Worm (Caenorhabditis elegans): ENCODE measurements around the gene T12B3.2.

The T12B3.2 gene

ce11 chrIV:7402077-7402476, 25.5 kb downstream of the T12B3.2 start:
- TF ChIP-seq egl-27 (tag; optimal IDR thresholded peaks at IDR 0.05), result peak; percentile 65
- peak; percentile 94 for TF ChIP-seq zag-1 (tag; optimal IDR thresholded peaks at IDR 0.05)
- TF ChIP-seq nhr-12 (tag; optimal IDR thresholded peaks at IDR 0.05), result no peak
- no peak for TF ChIP-seq ceh-16 (tag; optimal IDR thresholded peaks at IDR 0.05)
- TF ChIP-seq ZK546.5 (tag; optimal IDR thresholded peaks at IDR 0.05), result no peak
- TF ChIP-seq nhr-11 (tag; optimal IDR thresholded peaks at IDR 0.05), result no peak
- no peak for TF ChIP-seq ztf-1 (GFP tag; conservative IDR thresholded peaks at IDR 0.05)
- TF ChIP-seq lin-11 (tag; optimal IDR thresholded peaks at IDR 0.05), result peak; percentile 81
- TF ChIP-seq aly-2 (tag; optimal IDR thresholded peaks at IDR 0.05), result no peak
- TF ChIP-seq nhr-129 (tag; optimal IDR thresholded peaks at IDR 0.05), result peak; percentile 87
- no peak for TF ChIP-seq unc-62 (GFP tag; optimal IDR thresholded peaks at IDR 0.05)
- TF ChIP-seq unc-39 (tag; optimal IDR thresholded peaks at IDR 0.05), result no peak
- no peak for TF ChIP-seq dmd-4 (tag; optimal IDR thresholded peaks at IDR 0.05)
- no peak for TF ChIP-seq alr-1 (tag; optimal IDR thresholded peaks at IDR 0.05)
- peak; percentile 61 to 79 for TF ChIP-seq lsy-2 (tag; optimal IDR thresholded peaks at IDR 0.05)
- peak; percentile 92 for TF ChIP-seq C34F6.9 (tag; optimal IDR thresholded peaks at IDR 0.05)
- TF ChIP-seq crh-2 (tag; optimal IDR thresholded peaks at IDR 0.05), result peak; percentile 72
- no peak for TF ChIP-seq elt-1 (tag; optimal IDR thresholded peaks at IDR 0.05)
- no peak for TF ChIP-seq ztf-11 (tag; optimal IDR thresholded peaks at IDR 0.05)
- peak in 1 of 2 experiments; percentile 74 for TF ChIP-seq mdl-1 (tag; optimal IDR thresholded peaks at IDR 0.05)
- TF ChIP-seq sem-4 (tag; optimal IDR thresholded peaks at IDR 0.05), result peak; percentile 82
- peak; percentile 57 for TF ChIP-seq Y55F3AM.14 (GFP tag; optimal IDR thresholded peaks at IDR 0.05)
- no peak for TF ChIP-seq skn-1 (tag; optimal IDR thresholded peaks at IDR 0.05)
- TF ChIP-seq sma-3 (GFP tag; optimal IDR thresholded peaks at IDR 0.05), result no peak
- peak; percentile 59 for TF ChIP-seq lin-13 (GFP tag; optimal IDR thresholded peaks at IDR 0.05)
- TF ChIP-seq sma-9 (GFP tag; optimal IDR thresholded peaks at IDR 0.05), result peak; percentile 75
- no peak for TF ChIP-seq sma-9 (tag; optimal IDR thresholded peaks at IDR 0.05)
- TF ChIP-seq nhr-6 (tag; optimal IDR thresholded peaks at IDR 0.05), result peak; percentile 42
- no peak for TF ChIP-seq nhr-237 (tag; optimal IDR thresholded peaks at IDR 0.05)
- TF ChIP-seq nhr-23 (tag; optimal IDR thresholded peaks at IDR 0.05), result no peak
- peak; percentile 89 for TF ChIP-seq unc-55 (GFP tag; optimal IDR thresholded peaks at IDR 0.05)
- TF ChIP-seq gmeb-1 (tag; optimal IDR thresholded peaks at IDR 0.05), result no peak
- peak; percentile 32 for TF ChIP-seq ceh-82 (tag; optimal IDR thresholded peaks at IDR 0.05)
- peak; percentile 67 for TF ChIP-seq mab-5 (tag; optimal IDR thresholded peaks at IDR 0.05)
- no peak for TF ChIP-seq ama-1 (optimal IDR thresholded peaks at IDR 0.05)
- TF ChIP-seq elt-3 (tag; optimal IDR thresholded peaks at IDR 0.05), result no peak
- TF ChIP-seq nhr-10 (tag; optimal IDR thresholded peaks at IDR 0.05), result no peak
- TF ChIP-seq peb-1 (tag; optimal IDR thresholded peaks at IDR 0.05), result no peak
- TF ChIP-seq nhr-21 (tag; optimal IDR thresholded peaks at IDR 0.05), result no peak
- peak; percentile 56 for TF ChIP-seq ztf-4 (tag; optimal IDR thresholded peaks at IDR 0.05)
- TF ChIP-seq F13H6.1 (tag; optimal IDR thresholded peaks at IDR 0.05), result peak; percentile 88
- no peak for TF ChIP-seq snpc-4 (tag; optimal IDR thresholded peaks at IDR 0.05)
- no peak for TF ChIP-seq blmp-1 (tag; optimal IDR thresholded peaks at IDR 0.05; ENCODE audit: insufficient read depth)
- no peak for TF ChIP-seq R02D3.7 (tag; optimal IDR thresholded peaks at IDR 0.05)
- TF ChIP-seq nhr-25 (tag; optimal IDR thresholded peaks at IDR 0.05), result no peak
- TF ChIP-seq mbf-1 (tag; optimal IDR thresholded peaks at IDR 0.05), result no peak
- TF ChIP-seq fos-1 (tag; optimal IDR thresholded peaks at IDR 0.05), result peak; percentile 59
- no peak for TF ChIP-seq nhr-77 (tag; optimal IDR thresholded peaks at IDR 0.05)

- TF ChIP-seq blmp-1 (tag; optimal IDR thresholded peaks at IDR 0.05; ENCODE audit: insufficient read depth), result no peak
- TF ChIP-seq alr-1 (tag; optimal IDR thresholded peaks at IDR 0.05), result no peak
- TF ChIP-seq nhr-10 (tag; optimal IDR thresholded peaks at IDR 0.05), result no peak
Measured at ce11 chrIV:7403422-7403821, 26.8 kb downstream of the T12B3.2 start.

Data from whole organism, L2 larva.